Worm (Caenorhabditis elegans): ENCODE results near the gene F23F1.5.
A peak's percentile ranks its signal among the peaks of the same experiment; 100 is the strongest.

F23F1.5 gene

DNA sequence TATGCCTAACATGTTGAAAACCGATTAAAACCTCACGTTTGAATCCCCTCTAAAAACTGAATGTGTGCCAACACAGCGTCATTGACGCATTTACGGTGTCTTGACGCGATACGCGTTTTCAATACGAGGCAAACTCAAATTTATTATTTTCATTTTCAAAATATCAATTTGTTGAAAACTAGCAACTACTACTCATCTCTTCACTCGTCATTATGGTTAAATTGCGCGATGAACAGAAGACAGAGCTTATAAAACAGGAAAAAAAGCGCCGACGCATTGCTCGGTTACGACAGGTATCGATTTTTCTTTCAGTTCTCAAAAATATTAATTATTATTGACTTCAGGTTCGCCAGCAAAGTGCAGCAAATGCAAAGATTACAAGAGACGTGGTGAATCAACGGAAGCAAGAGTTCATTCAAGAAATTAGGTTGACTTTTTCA, 6.8 kb downstream of the F23F1.5 start, which contains the start of gene enee-1 (continued):
- TF ChIP-seq nhr-28 (tag; optimal IDR thresholded peaks at IDR 0.05) (peak; percentile 36), dve-1 (tag; optimal IDR thresholded peaks at IDR 0.05; ENCODE audit: insufficient read depth) (peak; percentile 92), zip-11 (GFP tag; IDR thresholded peaks at IDR 0.05) (no peak), dmd-9 (GFP tag; IDR thresholded peaks at IDR 0.05) (no peak), ces-1 (GFP tag; optimal IDR thresholded peaks at IDR 0.05) (no peak), cey-2 (tag; optimal IDR thresholded peaks at IDR 0.05; ENCODE audit: borderline replicate concordance, insufficient read depth) (no peak), mdt-29 (GFP tag; IDR thresholded peaks at IDR 0.05) (0 out of 2 replicates have a peak, but pooled peaks have one; percentile 40), vab-7 (GFP tag; IDR thresholded peaks at IDR 0.05) (no peak), egl-43 (GFP tag; IDR thresholded peaks at IDR 0.05) (no peak), nhr-42 (GFP tag; IDR thresholded peaks at IDR 0.05) (peak; percentile 62; the same call in 1 of the 2 replicates), lin-29 (GFP tag; IDR thresholded peaks at IDR 0.05) (peak; percentile 50; the same call in 1 of the 2 replicates), Y5F2A.4 (GFP tag; optimal IDR thresholded peaks at IDR 0.05) (peak; percentile 25), ceh-20 (GFP tag; IDR thresholded peaks at IDR 0.05) (no peak)

DNA sequence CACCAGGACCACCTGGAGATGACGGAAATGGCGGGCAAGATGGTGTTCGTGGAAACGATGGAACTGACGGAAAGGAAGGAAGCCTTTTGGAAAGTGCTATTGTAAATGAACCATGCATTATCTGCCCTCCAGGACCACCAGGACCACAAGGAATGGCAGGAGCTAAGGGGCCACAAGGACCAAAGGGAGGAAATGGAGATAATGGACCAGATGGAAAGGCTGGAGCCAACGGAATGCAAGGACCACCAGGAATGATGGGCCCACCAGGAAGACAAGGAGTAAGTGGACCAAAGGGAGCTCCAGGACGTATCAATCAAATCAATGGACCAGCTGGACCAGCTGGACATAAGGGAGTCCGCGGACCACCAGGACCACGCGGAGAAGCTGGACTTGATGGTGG, 7.6 kb downstream of the F23F1.5 start:
- TF ChIP-seq mes-2 (tag; optimal IDR thresholded peaks at IDR 0.05; ENCODE audit: poor library complexity, severe bottlenecking) (peak; percentile 8), tag-97 (GFP tag; IDR thresholded peaks at IDR 0.05) (no peak), set-16 (GFP tag; IDR thresholded peaks at IDR 0.05) (peak; percentile 57; the same call in 1 of the 2 replicates), lsy-2 (tag; optimal IDR thresholded peaks at IDR 0.05) (no peak), egl-43 (GFP tag; IDR thresholded peaks at IDR 0.05) (peak; percentile 4; the same call in 1 of the 2 replicates), lim-7 (GFP tag; IDR thresholded peaks at IDR 0.05) (0 out of 2 replicates have a peak, but pooled peaks have one; percentile 27), aly-2 (tag; optimal IDR thresholded peaks at IDR 0.05) (no peak)

DNA sequence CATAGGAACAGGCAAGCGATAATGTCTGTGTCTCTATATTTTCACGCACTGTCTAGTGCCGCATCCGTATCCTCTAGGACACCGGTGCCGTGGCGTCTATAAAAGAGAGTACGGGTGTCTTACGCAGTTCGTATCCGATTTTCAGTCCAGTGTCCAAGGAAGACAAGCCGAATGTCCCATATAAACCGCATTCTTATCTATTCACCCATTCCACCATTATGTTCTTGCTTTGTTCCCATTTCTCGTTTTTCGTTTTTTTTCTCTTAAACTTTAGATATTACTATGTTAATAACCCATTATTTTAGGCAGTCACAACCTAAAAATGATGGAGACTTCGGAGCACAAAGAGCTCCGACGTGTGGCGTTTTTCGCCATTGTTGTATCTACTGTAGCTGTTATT, 8.4 kb downstream of the F23F1.5 start, which contains the start of gene sqt-2:
Gene sqt-2, plus strand, starts transcription at position 301 of the 400 bp plus-strand sequence.
- TF ChIP-seq lin-29 (GFP tag; IDR thresholded peaks at IDR 0.05) (no peak), spr-1 (tag; optimal IDR thresholded peaks at IDR 0.05) (no peak), Y5F2A.4 (GFP tag; optimal IDR thresholded peaks at IDR 0.05) (no peak), mdl-1 (tag; optimal IDR thresholded peaks at IDR 0.05) (no peak), egl-43 (GFP tag; IDR thresholded peaks at IDR 0.05) (no peak), F10B5.3 (tag; optimal IDR thresholded peaks at IDR 0.05) (no peak), nhr-6 (tag; optimal IDR thresholded peaks at IDR 0.05) (no peak), lin-15B (tag; optimal IDR thresholded peaks at IDR 0.05) (no peak), dve-1 (tag; optimal IDR thresholded peaks at IDR 0.05; ENCODE audit: insufficient read depth) (no peak), skn-1 (tag; optimal IDR thresholded peaks at IDR 0.05) (no peak), ama-1 (optimal IDR thresholded peaks at IDR 0.05) (no peak), nhr-237 (tag; optimal IDR thresholded peaks at IDR 0.05) (no peak), ztf-7 (tag; optimal IDR thresholded peaks at IDR 0.05) (no peak), ceh-62 (tag; optimal IDR thresholded peaks at IDR 0.05) (no peak), ceh-20 (GFP tag; IDR thresholded peaks at IDR 0.05) (no peak), cey-2 (tag; optimal IDR thresholded peaks at IDR 0.05; ENCODE audit: borderline replicate concordance, insufficient read depth) (no peak), daf-12 (tag; optimal IDR thresholded peaks at IDR 0.05) (no peak)

DNA sequence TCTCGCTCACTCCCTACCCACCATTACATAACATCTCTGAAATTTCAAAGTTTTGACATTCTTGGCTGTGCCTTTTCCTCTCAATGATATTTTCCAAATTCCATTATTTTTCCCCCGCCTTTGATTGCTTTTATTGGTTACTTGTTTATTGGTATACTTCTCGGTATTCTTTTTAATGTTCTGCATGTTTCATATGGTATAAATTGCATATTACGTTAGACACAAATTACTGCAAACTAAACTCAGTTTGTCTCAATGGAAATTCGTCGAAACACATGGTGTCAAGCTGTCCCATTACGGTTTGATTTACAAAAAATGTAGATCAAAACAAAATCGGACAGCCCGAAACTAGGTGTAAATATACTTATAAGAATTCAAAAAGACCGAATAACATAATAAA, 9.4 kb downstream of the F23F1.5 start:
- TF ChIP-seq pha-4 (GFP tag; IDR thresholded peaks at IDR 0.05) (no peak), pha-4 (tag; optimal IDR thresholded peaks at IDR 0.05) (no peak), mep-1 (tag; optimal IDR thresholded peaks at IDR 0.05) (peak; percentile 16)

DNA sequence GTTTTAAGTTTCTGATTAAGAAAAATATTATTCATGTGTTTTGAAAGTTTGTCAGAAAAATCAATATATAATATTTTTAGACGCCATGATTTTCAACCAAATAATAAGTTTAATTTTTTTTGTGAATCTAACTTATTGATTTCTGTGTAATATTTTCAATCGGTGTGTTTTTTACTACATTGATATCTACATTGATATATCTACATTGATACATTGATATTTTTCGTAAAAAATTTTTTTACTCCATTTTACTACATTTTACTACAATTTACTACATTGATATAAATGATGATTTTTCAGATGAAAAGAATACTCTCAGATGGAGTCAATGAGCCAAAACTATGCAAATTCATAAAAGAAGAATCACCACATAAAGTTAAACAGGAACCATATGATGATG, 12.1 kb downstream of the F23F1.5 start, which contains the start of gene gmeb-1:
Gene gmeb-1, plus strand, starts transcription at position 301 of the 400 bp plus-strand sequence.
- TF ChIP-seq nhr-48 (tag; optimal IDR thresholded peaks at IDR 0.05) (no peak), vab-7 (GFP tag; IDR thresholded peaks at IDR 0.05) (no peak), ceh-32 (tag; optimal IDR thresholded peaks at IDR 0.05; ENCODE audit: poor library complexity) (no peak), mep-1 (tag; optimal IDR thresholded peaks at IDR 0.05) (no peak), zip-2 (tag; optimal IDR thresholded peaks at IDR 0.05) (no peak), zfp-2 (tag; optimal IDR thresholded peaks at IDR 0.05) (no peak), cey-2 (tag; optimal IDR thresholded peaks at IDR 0.05; ENCODE audit: borderline replicate concordance, insufficient read depth) (no peak), ces-1 (GFP tag; optimal IDR thresholded peaks at IDR 0.05) (no peak), hif-1 (tag; optimal IDR thresholded peaks at IDR 0.05) (no peak), mdt-29 (GFP tag; IDR thresholded peaks at IDR 0.05) (no peak), aly-2 (tag; optimal IDR thresholded peaks at IDR 0.05) (no peak), pqm-1 (tag; optimal IDR thresholded peaks at IDR 0.05) (no peak), daf-12 (tag; optimal IDR thresholded peaks at IDR 0.05) (no peak), dpl-1 (GFP tag; optimal IDR thresholded peaks at IDR 0.05) (no peak), snpc-4 (tag; optimal IDR thresholded peaks at IDR 0.05) (no peak), lin-13 (GFP tag; optimal IDR thresholded peaks at IDR 0.05) (no peak), tra-1 (GFP tag; IDR thresholded peaks at IDR 0.05) (no peak), nhr-237 (tag; optimal IDR thresholded peaks at IDR 0.05) (no peak)

All from whole organism, L4 larva.